Fruit fly (Drosophila melanogaster) whole organism, embryonic: ENCODE data around the gene CG42727.
A peak's percentile ranks its signal among the peaks of the same experiment; 100 is the strongest.

Source experiments
- Antp ChIP-seq: fragments of 200-800 bp; sonication (Bioruptor generic); optimal IDR thresholded peaks from 3 replicates; lab custom pipeline; 2016; ENCODE audit warnings: missing biosample characterization, missing genetic modification characterization
- Asciz ChIP-seq: fragments of 200-800 bp; sonication (Bioruptor generic); optimal IDR thresholded peaks from 2 replicates; lab custom pipeline; 2017; ENCODE audit warnings: missing biosample characterization, mild to moderate bottlenecking, missing genetic modification characterization, missing genetic modification reagents
- Atf6 ChIP-seq: fragments of 200-800 bp; sonication (Bioruptor generic); IDR thresholded peaks from 2 replicates; pipeline ENCODE4 v1.3.6; 2022; ENCODE audit warnings: missing biosample characterization, missing genetic modification characterization
- B-H1 ChIP-seq: fragments of 200-800 bp; sonication (Bioruptor generic); IDR thresholded peaks from 3 replicates; pipeline ENCODE4 v1.3.6; 2022; ENCODE audit warnings: missing biosample characterization, missing genetic modification characterization
- Blimp-1 ChIP-seq: fragments of 200-800 bp; sonication (Bioruptor generic); optimal IDR thresholded peaks from 3 replicates; lab custom pipeline; 2018; ENCODE audit warnings: missing biosample characterization, missing genetic modification characterization, mild to moderate bottlenecking, moderate library complexity, missing genetic modification reagents
- CG12219 ChIP-seq: fragments of 200-800 bp; sonication (Bioruptor generic); optimal IDR thresholded peaks from 3 replicates; lab custom pipeline; 2018; ENCODE audit warnings: missing biosample characterization, mild to moderate bottlenecking, missing genetic modification characterization
- CG12769 ChIP-seq: fragments of 200-800 bp; sonication (Bioruptor generic); optimal IDR thresholded peaks from 2 replicates; lab custom pipeline; 2019; ENCODE audit warnings: missing biosample characterization, mild to moderate bottlenecking, missing genetic modification characterization, moderate library complexity
- CG15696 ChIP-seq: fragments of 200-800 bp; sonication (Bioruptor generic); optimal IDR thresholded peaks from 2 replicates; lab custom pipeline; 2019; ENCODE audit warnings: missing biosample characterization, mild to moderate bottlenecking, missing genetic modification characterization, moderate library complexity
- CG17186 ChIP-seq: fragments of 200-800 bp; sonication (Bioruptor generic); optimal IDR thresholded peaks from 3 replicates; lab custom pipeline; 2017; ENCODE audit warnings: missing biosample characterization, missing genetic modification reagents, missing genetic modification characterization
- CG17361 ChIP-seq: fragments of 200-800 bp; sonication (Bioruptor generic); IDR thresholded peaks from 3 replicates; pipeline ENCODE4 v1.3.6; 2022; ENCODE audit warnings: missing biosample characterization, missing genetic modification characterization
- CG2120 ChIP-seq: fragments of 200-800 bp; sonication (Bioruptor generic); optimal IDR thresholded peaks from 3 replicates; lab custom pipeline; 2016; ENCODE audit warnings: missing biosample characterization, missing genetic modification characterization
- CG31365 ChIP-seq: fragments of 200-800 bp; sonication (Bioruptor generic); optimal IDR thresholded peaks from 2 replicates; lab custom pipeline; 2018; ENCODE audit warnings: missing biosample characterization, mild to moderate bottlenecking, missing genetic modification characterization
- CG34422 ChIP-seq: fragments of 200-800 bp; sonication (Bioruptor generic); IDR thresholded peaks from 3 replicates; pipeline ENCODE4 v1.3.6; 2022; ENCODE audit warnings: missing biosample characterization, missing genetic modification characterization
- CG4617 ChIP-seq: fragments of 200-800 bp; sonication (Bioruptor generic); optimal IDR thresholded peaks from 3 replicates; lab custom pipeline; 2016; ENCODE audit warnings: missing biosample characterization, missing genetic modification characterization, borderline replicate concordance
- CG6854 ChIP-seq: fragments of 200-800 bp; sonication (Bioruptor generic); optimal IDR thresholded peaks from 3 replicates; lab custom pipeline; 2017; ENCODE audit warnings: missing biosample characterization, mild to moderate bottlenecking, missing genetic modification characterization
- CG7357 ChIP-seq: fragments of 200-800 bp; sonication (Bioruptor generic); IDR thresholded peaks from 3 replicates; pipeline ENCODE4 v1.3.6; 2022; ENCODE audit warnings: missing biosample characterization, missing genetic modification characterization
- CG7372 ChIP-seq: fragments of 200-800 bp; sonication (Bioruptor generic); IDR thresholded peaks from 2 replicates; pipeline ENCODE4 v1.3.6; 2022; ENCODE audit warnings: missing biosample characterization, missing genetic modification characterization
- CG7556 ChIP-seq: fragments of 200-800 bp; sonication (Bioruptor generic); optimal IDR thresholded peaks from 2 replicates; lab custom pipeline; 2017; ENCODE audit warnings: missing biosample characterization, mild to moderate bottlenecking, missing genetic modification characterization
- CG8924 ChIP-seq: fragments of 200-800 bp; optimal IDR thresholded peaks from 3 replicates; lab custom pipeline; 2019; ENCODE audit warnings: missing biosample characterization, mild to moderate bottlenecking, missing genetic modification characterization, moderate library complexity
- D19B ChIP-seq: fragments of 200-800 bp; sonication (Bioruptor generic); optimal IDR thresholded peaks from 2 replicates; lab custom pipeline; 2017; ENCODE audit warnings: missing biosample characterization, mild to moderate bottlenecking, missing genetic modification characterization
- Dll ChIP-seq: fragments of 200-800 bp; sonication (Bioruptor generic); IDR thresholded peaks from 4 replicates; pipeline ENCODE4 v1.3.6; 2022; ENCODE audit warnings: missing biosample characterization, missing genetic modification characterization; ENCODE audit not compliant: partially characterized antibody
- H2.0 ChIP-seq: fragments of 200-800 bp; sonication (Bioruptor generic); IDR thresholded peaks from 2 replicates; pipeline ENCODE4 v1.3.6; 2022; ENCODE audit warnings: missing biosample characterization, missing genetic modification characterization
- Hmx ChIP-seq: fragments of 200-800 bp; sonication (Bioruptor generic); optimal IDR thresholded peaks from 2 replicates; lab custom pipeline; 2016; ENCODE audit warnings: missing biosample characterization, missing genetic modification characterization
- Lim3 ChIP-seq: fragments of 200-800 bp; sonication (Bioruptor generic); IDR thresholded peaks from 2 replicates; pipeline ENCODE4 v1.3.6; 2022; ENCODE audit warnings: missing biosample characterization, missing genetic modification characterization
- MBD-R2 ChIP-seq: fragments of 200-800 bp; sonication (Bioruptor generic); IDR thresholded peaks from 2 replicates; pipeline ENCODE4 v1.3.6; 2022; ENCODE audit warnings: missing biosample characterization, missing genetic modification characterization
- MTF-1 ChIP-seq: fragments of 200-800 bp; sonication (Bioruptor generic); optimal IDR thresholded peaks from 2 replicates; lab custom pipeline; 2018; ENCODE audit warnings: missing biosample characterization, mild to moderate bottlenecking, missing genetic modification characterization, borderline replicate concordance
- NC2α ChIP-seq: fragments of 200-800 bp; sonication (Bioruptor generic); optimal IDR thresholded peaks from 2 replicates; lab custom pipeline; 2016; ENCODE audit warnings: missing biosample characterization, missing genetic modification characterization
- NfI ChIP-seq: fragments of 200-800 bp; sonication (Bioruptor generic); optimal IDR thresholded peaks from 3 replicates; lab custom pipeline; 2018; ENCODE audit warnings: missing biosample characterization, mild to moderate bottlenecking, missing genetic modification characterization, moderate library complexity
- Oaz ChIP-seq: fragments of 200-800 bp; sonication (Bioruptor generic); IDR thresholded peaks from 2 replicates; pipeline ENCODE4 v1.3.6; 2022; ENCODE audit warnings: missing biosample characterization, missing genetic modification characterization
- Six4 ChIP-seq: fragments of 200-800 bp; sonication (Bioruptor generic); optimal IDR thresholded peaks from 2 replicates; lab custom pipeline; 2016; ENCODE audit warnings: missing biosample characterization, missing genetic modification characterization
- Sry-β ChIP-seq: fragments of 200-800 bp; sonication (Bioruptor generic); optimal IDR thresholded peaks from 2 replicates; lab custom pipeline; 2018; ENCODE audit warnings: missing biosample characterization, mild to moderate bottlenecking, missing genetic modification characterization, moderate library complexity
- YL-1 ChIP-seq: fragments of 200-800 bp; sonication (Bioruptor generic); optimal IDR thresholded peaks from 3 replicates; lab custom pipeline; 2017; ENCODE audit warnings: missing biosample characterization, mild to moderate bottlenecking, missing genetic modification characterization
- abd-A ChIP-seq: fragments of 200-800 bp; sonication (Bioruptor generic); optimal IDR thresholded peaks from 3 replicates; lab custom pipeline; 2019; ENCODE audit warnings: missing biosample characterization, mild to moderate bottlenecking, missing genetic modification characterization, moderate library complexity
- ara ChIP-seq: fragments of 200-800 bp; sonication (Bioruptor generic); IDR thresholded peaks from 2 replicates; pipeline ENCODE4 v1.3.6; 2022; ENCODE audit warnings: missing biosample characterization, missing genetic modification characterization
- chn ChIP-seq: fragments of 200-800 bp; sonication (Bioruptor generic); optimal IDR thresholded peaks from 2 replicates; lab custom pipeline; 2016; ENCODE audit warnings: missing biosample characterization, missing genetic modification characterization
- disco-r ChIP-seq: fragments of 200-800 bp; sonication (Bioruptor generic); optimal IDR thresholded peaks from 2 replicates; lab custom pipeline; 2016; ENCODE audit warnings: missing biosample characterization, missing genetic modification characterization
- esg ChIP-seq: fragments of 200-800 bp; sonication (Bioruptor generic); conservative IDR thresholded peaks from 2 replicates; pipeline ENCODE4 v1.3.6; 2022; ENCODE audit warnings: missing biosample characterization, missing genetic modification characterization
- gsb ChIP-seq: fragments of 200-800 bp; sonication (Bioruptor generic); IDR thresholded peaks from 2 replicates; pipeline ENCODE4 v1.3.6; 2022; ENCODE audit warnings: missing biosample characterization, missing genetic modification characterization
- gt ChIP-seq: fragments of 200-800 bp; sonication (Bioruptor generic); IDR thresholded peaks from 2 replicates; pipeline ENCODE4 v1.3.6; 2022; ENCODE audit warnings: missing biosample characterization, missing genetic modification characterization
- lmd ChIP-seq: fragments of 200-800 bp; sonication (Bioruptor generic); IDR thresholded peaks from 2 replicates; pipeline ENCODE4 v1.3.6; 2022; ENCODE audit warnings: missing biosample characterization, missing genetic modification characterization
- nerfin-2 ChIP-seq: fragments of 200-800 bp; sonication (Bioruptor generic); IDR thresholded peaks from 2 replicates; pipeline ENCODE4 v1.3.6; 2022; ENCODE audit warnings: missing biosample characterization, missing genetic modification characterization; ENCODE audit not compliant: partially characterized antibody
- onecut ChIP-seq: fragments of 200-800 bp; sonication (Bioruptor generic); IDR thresholded peaks from 2 replicates; pipeline ENCODE4 v1.3.6; 2022; ENCODE audit warnings: missing biosample characterization, missing genetic modification characterization
- pfk ChIP-seq: fragments of 200-800 bp; sonication (Bioruptor generic); optimal IDR thresholded peaks from 2 replicates; lab custom pipeline; 2018; ENCODE audit warnings: missing biosample characterization, mild to moderate bottlenecking, missing genetic modification characterization, moderate library complexity
- pnt ChIP-seq: fragments of 200-800 bp; sonication (Bioruptor generic); optimal IDR thresholded peaks from 3 replicates; lab custom pipeline; 2016; ENCODE audit warnings: missing biosample characterization, missing genetic modification characterization
- sens ChIP-seq: fragments of 200-800 bp; sonication (Bioruptor generic); peaks from one replicate; lab custom pipeline; 2016; ENCODE audit warnings: missing biosample characterization, missing genetic modification characterization
- stc ChIP-seq: fragments of 200-800 bp; sonication (Bioruptor generic); IDR thresholded peaks from 2 replicates; pipeline ENCODE4 v1.3.6; 2022; ENCODE audit warnings: missing biosample characterization, missing genetic modification characterization
- vnd ChIP-seq: fragments of 200-800 bp; sonication (Bioruptor generic); IDR thresholded peaks from 3 replicates; pipeline ENCODE4 v1.3.6; 2022; ENCODE audit warnings: missing biosample characterization, missing genetic modification characterization; ENCODE audit not compliant: partially characterized antibody
- z ChIP-seq: fragments of 200-800 bp; sonication (Bioruptor generic); IDR thresholded peaks from 3 replicates; pipeline ENCODE4 v1.3.6; 2022; ENCODE audit warnings: missing biosample characterization, missing genetic modification characterization

CG42727 gene

dm6 chr3R:15342432-15342925 lies 5.4 kb upstream of the CG42727 start (continued):
- TF ChIP-seq abd-A (tag; lab: Kevin White, UChicago) (no peak), sens (GFP tag; lab: Kevin White, UChicago) (peak; percentile 63), ara (GFP tag; lab: Robert Waterston, UW) (peak; percentile 22; the same call in 1 of the 2 replicates), CG34422 (peak; percentile 70; the same call in 1 of the 3 replicates), NfI (GFP tag; lab: Kevin White, UChicago) (no peak), stc (GFP tag; lab: Robert Waterston, UW) (peak; percentile 4; the same call in 1 of the 2 replicates), CG7556 (no peak)

dm6 chr3R:15342926-15343685 lies 4.7 kb upstream of the CG42727 start, which contains the start of gene Nagk:
Nagk (minus strand) TSS chr3R:15343256.
- TF ChIP-seq CG31365 (tag; lab: Kevin White, UChicago) (no peak), Antp (GFP tag; lab: Kevin White, UChicago) (peak; percentile 20), H2.0 (peak; percentile 44; the same call in 1 of the 2 replicates), CG12219 (no peak), z (no peak), Six4 (GFP tag; lab: Kevin White, UChicago) (peak; percentile 56), CG17361 (GFP tag; lab: Robert Waterston, UW) (peak; percentile 88), CG6854 (GFP tag; lab: Kevin White, UChicago) (peak; percentile 45), Blimp-1 (GFP tag; lab: Kevin White, UChicago) (peak; percentile 28), Asciz (GFP tag; lab: Kevin White, UChicago) (no peak), pnt (no peak), vnd (GFP tag; lab: Robert Waterston, UW) (no peak), CG4617 (GFP tag; lab: Kevin White, UChicago) (peak; percentile 13), CG2120 (GFP tag; lab: Kevin White, UChicago) (peak; percentile 69), YL-1 (GFP tag; lab: Kevin White, UChicago) (peak; percentile 16), Hmx (GFP tag; lab: Kevin White, UChicago) (no peak), CG7372 (GFP tag; lab: Robert Waterston, UW) (no peak), gsb (GFP tag; lab: Robert Waterston, UW) (no peak), onecut (GFP tag; lab: Robert Waterston, UW) (no peak), NC2α (GFP tag; lab: Kevin White, UChicago) (no peak), Dll (no peak), CG17186 (GFP tag; lab: Kevin White, UChicago) (no peak), gt (GFP tag; lab: Robert Waterston, UW) (no peak), D19B (GFP tag; lab: Kevin White, UChicago) (peak; percentile 96), Atf6 (GFP tag; lab: Robert Waterston, UW) (peak; percentile 13; the same call in 1 of the 2 replicates), disco-r (peak; percentile 11), CG8924 (tag; lab: Kevin White, UChicago) (peak; percentile 79), MBD-R2 (GFP tag; lab: Robert Waterston, UW) (peak; percentile 44), Oaz (GFP tag; lab: Robert Waterston, UW) (no peak), B-H1 (GFP tag; lab: Robert Waterston, UW) (0 out of 3 replicates have a peak, but pooled peaks have one; percentile 19), CG12769 (tag; lab: Kevin White, UChicago) (no peak), MTF-1 (peak; percentile 40), Lim3 (no peak), lmd (0 out of 2 replicates have a peak, but pooled peaks have one; percentile 18), CG15696 (no peak), chn (peak; percentile 43), Sry-β (GFP tag; lab: Kevin White, UChicago) (no peak), nerfin-2 (no peak), CG7357 (GFP tag; lab: Robert Waterston, UW) (no peak), pfk (no peak), esg (GFP tag; lab: Robert Waterston, UW) (0 out of 2 replicates have a peak, but pooled peaks have one; percentile 21)
